Worm (Caenorhabditis elegans): ENCODE results near the gene acbp-6.

DNA sequence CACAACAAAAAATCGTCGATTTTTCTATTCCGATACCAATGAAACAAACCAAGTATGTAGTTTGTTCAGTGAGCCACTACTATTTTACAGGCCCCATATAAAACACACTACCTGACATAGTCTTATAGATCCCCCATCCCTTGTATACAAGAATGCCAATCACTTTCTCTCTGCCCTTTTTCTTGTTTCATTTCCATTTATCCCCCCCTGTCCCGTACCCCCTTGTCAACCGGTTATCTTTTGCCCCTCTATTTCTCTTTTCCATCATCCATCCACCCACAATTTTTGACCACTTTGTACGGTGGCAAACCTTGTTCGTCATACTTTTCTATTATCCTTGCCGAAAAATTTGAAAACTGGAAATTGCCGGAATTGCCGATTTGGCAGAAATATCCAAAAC, 20.6 kb downstream of the acbp-6 start:
- no peak for TF ChIP-seq hlh-12 (tag; optimal IDR thresholded peaks at IDR 0.05)
- TF ChIP-seq Y56A3A.18 (GFP tag; IDR thresholded peaks at IDR 0.05) = no peak
